Fruit fly (Drosophila melanogaster) whole organism, pupa: Measurements from ENCODE around the gene Pnn.

Source experiments
- CG10348 ChIP-seq: fragments of 200-800 bp; sonication (Bioruptor generic); IDR thresholded peaks from 2 replicates; pipeline ENCODE4 v1.3.6; 2022; ENCODE audit warnings: missing biosample characterization, missing genetic modification characterization
- CG12605 ChIP-seq: fragments of 200-800 bp; sonication (Bioruptor generic); IDR thresholded peaks from 2 replicates; pipeline ENCODE4 v1.3.6; 2022; ENCODE audit warnings: missing biosample characterization, missing genetic modification characterization
- CG13204 ChIP-seq: fragments of 200-800 bp; sonication (Bioruptor generic); optimal IDR thresholded peaks from 2 replicates; lab custom pipeline; 2018; ENCODE audit warnings: missing biosample characterization, mild to moderate bottlenecking, missing genetic modification characterization, moderate library complexity
- CG14655 ChIP-seq: fragments of 200-800 bp; sonication (Bioruptor generic); optimal IDR thresholded peaks from 3 replicates; lab custom pipeline; 2017; ENCODE audit warnings: mild to moderate bottlenecking, missing biosample characterization, missing genetic modification reagents, missing genetic modification characterization
- CG15710 ChIP-seq: fragments of 200-800 bp; sonication (Bioruptor generic); optimal IDR thresholded peaks from 2 replicates; lab custom pipeline; 2018; ENCODE audit warnings: missing biosample characterization, mild to moderate bottlenecking, missing genetic modification characterization, moderate library complexity
- CG17806 ChIP-seq: fragments of 200-800 bp; sonication (Bioruptor generic); optimal IDR thresholded peaks from 2 replicates; lab custom pipeline; 2018; ENCODE audit warnings: missing biosample characterization, mild to moderate bottlenecking, missing genetic modification characterization, moderate library complexity
- CG32121 ChIP-seq: fragments of 200-800 bp; sonication (Bioruptor generic); IDR thresholded peaks from 2 replicates; pipeline ENCODE4 v1.3.6; 2022; ENCODE audit warnings: missing biosample characterization, missing genetic modification characterization
- CG34367 ChIP-seq: fragments of 200-800 bp; sonication (Bioruptor generic); optimal IDR thresholded peaks from 2 replicates; lab custom pipeline; 2018; ENCODE audit warnings: missing biosample characterization, mild to moderate bottlenecking, missing genetic modification characterization
- CG4496 ChIP-seq: fragments of 200-800 bp; sonication (Bioruptor generic); IDR thresholded peaks from 3 replicates; pipeline ENCODE4 v1.3.6; 2022; ENCODE audit warnings: missing biosample characterization, missing genetic modification characterization
- CG8159 ChIP-seq: fragments of 200-800 bp; sonication (Bioruptor generic); optimal IDR thresholded peaks from 3 replicates; lab custom pipeline; 2018; ENCODE audit warnings: missing biosample characterization, mild to moderate bottlenecking, missing genetic modification characterization, moderate library complexity
- CG8301 ChIP-seq: fragments of 200-800 bp; sonication (Bioruptor generic); optimal IDR thresholded peaks from 2 replicates; lab custom pipeline; 2018; ENCODE audit warnings: missing biosample characterization, mild to moderate bottlenecking, missing genetic modification characterization
- CG9948 ChIP-seq: fragments of 200-800 bp; sonication (Bioruptor generic); optimal IDR thresholded peaks from 2 replicates; lab custom pipeline; 2018; ENCODE audit warnings: missing biosample characterization, mild to moderate bottlenecking, missing genetic modification characterization, moderate library complexity
- D1 ChIP-seq: fragments of 200-800 bp; sonication (Bioruptor generic); optimal IDR thresholded peaks from 2 replicates; lab custom pipeline; 2018; ENCODE audit warnings: missing biosample characterization, mild to moderate bottlenecking, missing genetic modification characterization, moderate library complexity
- EcR ChIP-seq: fragments of 200-800 bp; sonication (Bioruptor generic); optimal IDR thresholded peaks from 3 replicates; lab custom pipeline; 2019; ENCODE audit warnings: missing biosample characterization, missing genetic modification characterization, mild to moderate bottlenecking, moderate library complexity, missing genetic modification reagents
- Ets98B ChIP-seq: fragments of 200-800 bp; sonication (Bioruptor generic); IDR thresholded peaks from 2 replicates; pipeline ENCODE4 v1.3.6; 2022; ENCODE audit warnings: missing biosample characterization, missing genetic modification characterization
- Pif1A ChIP-seq: fragments of 200-800 bp; sonication (Bioruptor generic); optimal IDR thresholded peaks from 3 replicates; lab custom pipeline; 2016; ENCODE audit warnings: missing biosample characterization, missing genetic modification characterization
- Pif1B ChIP-seq: fragments of 200-800 bp; sonication (Bioruptor generic); optimal IDR thresholded peaks from 3 replicates; lab custom pipeline; 2016; ENCODE audit warnings: missing biosample characterization, missing genetic modification characterization
- Snoo ChIP-seq: fragments of 200-800 bp; sonication (Bioruptor generic); optimal IDR thresholded peaks from 3 replicates; lab custom pipeline; 2017; ENCODE audit warnings: missing biosample characterization, mild to moderate bottlenecking, missing genetic modification characterization, inconsistent platforms
- fd96Ca ChIP-seq: fragments of 200-800 bp; sonication (Bioruptor generic); IDR thresholded peaks from 3 replicates; pipeline ENCODE4 v1.3.6; 2022; ENCODE audit warnings: missing biosample characterization, missing genetic modification characterization
- gl ChIP-seq: fragments of 200-800 bp; sonication (Bioruptor generic); optimal IDR thresholded peaks from 2 replicates; lab custom pipeline; 2018; ENCODE audit warnings: missing biosample characterization, mild to moderate bottlenecking, missing genetic modification characterization
- rn ChIP-seq: fragments of 200-800 bp; sonication (Bioruptor generic); IDR thresholded peaks from 2 replicates; pipeline ENCODE4 v1.3.6; 2022; ENCODE audit warnings: missing biosample characterization, missing genetic modification characterization

Pnn gene

DNA sequence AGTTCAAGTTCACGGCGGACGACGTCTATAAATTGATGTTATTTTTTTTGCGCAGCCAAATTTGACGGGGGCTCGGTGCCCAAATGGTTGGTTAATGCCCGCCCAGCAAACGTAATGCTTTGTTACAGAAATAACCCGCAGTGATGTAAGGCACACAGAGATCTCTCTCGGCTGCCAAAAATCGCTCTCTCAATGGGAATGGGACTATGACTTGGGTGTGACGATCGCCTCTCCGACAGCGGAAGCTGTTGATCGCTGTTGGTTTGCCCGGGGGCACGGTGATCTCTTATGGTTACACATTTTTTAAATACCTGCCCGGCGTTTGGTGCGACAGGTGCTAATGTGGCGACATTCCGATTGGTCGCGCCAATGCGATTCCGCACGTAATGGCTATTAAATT is 29.4 kb downstream of the Pnn start:
- TF ChIP-seq CG32121 (GFP tag; lab: Robert Waterston, UW): peak; percentile 46; the same call in 1 of the 2 replicates
- no peak for TF ChIP-seq fd96Ca (GFP tag; lab: Robert Waterston, UW)
- TF ChIP-seq, all 21 proteins: peak for 1

DNA sequence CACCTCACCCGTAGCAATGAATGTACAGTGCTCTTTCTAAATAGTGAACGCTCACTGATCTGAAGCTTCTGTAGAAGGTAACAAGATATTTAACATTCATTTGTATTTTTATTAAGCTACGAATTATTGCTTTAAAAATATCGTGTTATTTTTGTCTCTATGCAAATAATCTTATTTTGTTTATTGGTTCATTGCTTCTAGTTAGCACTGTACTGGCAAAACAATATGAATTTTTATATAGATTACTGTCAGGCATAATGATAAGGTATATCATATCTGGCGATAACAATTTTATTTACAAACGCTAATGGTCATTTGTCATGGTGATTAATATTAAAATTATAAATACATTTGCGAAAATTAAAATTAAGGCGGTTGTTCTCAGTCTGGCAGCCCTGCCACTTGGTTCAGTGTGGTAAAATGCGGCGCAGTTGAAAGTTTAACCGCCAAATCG is 30.8 kb downstream of the Pnn start, which contains the start of gene CG9471:
Gene CG9471 (minus strand): TSS at position 24 of the 454 bp plus-strand sequence.
- TF ChIP-seq CG14655 (GFP tag; lab: Kevin White, UChicago): no peak
- TF ChIP-seq fd96Ca (GFP tag; lab: Robert Waterston, UW): peak; percentile 42; the same call in 1 of the 3 replicates
- TF ChIP-seq CG34367 (tag; lab: Kevin White, UChicago): peak; percentile 89
- TF ChIP-seq CG32121 (GFP tag; lab: Robert Waterston, UW): peak; percentile 91
- no peak for TF ChIP-seq CG13204 (GFP tag; lab: Kevin White, UChicago)
- peak; percentile 91 for TF ChIP-seq CG15710 (tag; lab: Kevin White, UChicago)
- TF ChIP-seq CG10348 (GFP tag; lab: Robert Waterston, UW): peak; percentile 59
- peak; percentile 93 for TF ChIP-seq Pif1B (GFP tag; lab: Kevin White, UChicago)
- TF ChIP-seq D1 (tag; lab: Kevin White, UChicago): no peak
- TF ChIP-seq Snoo (tag; lab: Kevin White, UChicago): peak; percentile 92
- TF ChIP-seq CG17806 (tag; lab: Kevin White, UChicago): peak; percentile 93
- peak; percentile 94 for TF ChIP-seq CG12605 (GFP tag; lab: Robert Waterston, UW)
- TF ChIP-seq rn (GFP tag; lab: Robert Waterston, UW): peak; percentile 82
- TF ChIP-seq Pif1A: peak; percentile 95
- TF ChIP-seq CG4496: peak; percentile 97
- TF ChIP-seq Ets98B: peak; percentile 95
- peak; percentile 91 for TF ChIP-seq CG8301 (tag; lab: Kevin White, UChicago)
- TF ChIP-seq CG8159 (tag; lab: Kevin White, UChicago): peak; percentile 91
- peak; percentile 89 for TF ChIP-seq CG9948 (tag; lab: Kevin White, UChicago)
- peak; percentile 25 for TF ChIP-seq EcR (GFP tag; lab: Kevin White, UChicago)
- peak; percentile 77 for TF ChIP-seq gl

DNA sequence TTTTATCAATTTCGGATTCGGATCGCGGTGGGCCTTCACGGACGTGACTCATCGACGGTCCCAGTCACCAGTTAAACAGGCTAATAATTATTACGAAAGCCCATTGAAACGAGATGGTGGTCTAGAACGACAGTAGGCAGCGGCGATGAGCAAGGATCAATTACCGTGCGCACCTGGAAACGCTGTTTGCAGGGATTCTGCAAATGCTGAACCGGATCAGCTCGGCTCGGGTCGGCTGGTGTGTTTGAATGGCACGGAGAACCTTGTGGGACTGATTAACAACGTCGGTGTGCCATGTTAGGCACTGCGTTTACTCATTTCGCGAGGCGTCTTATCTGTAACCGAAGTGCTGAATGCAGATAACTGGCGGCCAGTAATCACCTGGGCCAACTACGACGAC is 33.4 kb downstream of the Pnn start, which contains the start of gene Whamy:
Gene Whamy (minus strand): TSS at position 273 of the 400 bp plus-strand sequence.
- TF ChIP-seq CG8301 (tag; lab: Kevin White, UChicago): no peak
- TF ChIP-seq gl: no peak
- TF ChIP-seq CG9948 (tag; lab: Kevin White, UChicago): no peak
- TF ChIP-seq CG17806 (tag; lab: Kevin White, UChicago): no peak
- TF ChIP-seq CG15710 (tag; lab: Kevin White, UChicago): no peak
- no peak for TF ChIP-seq CG10348 (GFP tag; lab: Robert Waterston, UW)
- no peak for TF ChIP-seq Pif1B (GFP tag; lab: Kevin White, UChicago)
- TF ChIP-seq rn (GFP tag; lab: Robert Waterston, UW): no peak
- TF ChIP-seq CG34367 (tag; lab: Kevin White, UChicago): no peak
- TF ChIP-seq CG13204 (GFP tag; lab: Kevin White, UChicago): no peak

DNA sequence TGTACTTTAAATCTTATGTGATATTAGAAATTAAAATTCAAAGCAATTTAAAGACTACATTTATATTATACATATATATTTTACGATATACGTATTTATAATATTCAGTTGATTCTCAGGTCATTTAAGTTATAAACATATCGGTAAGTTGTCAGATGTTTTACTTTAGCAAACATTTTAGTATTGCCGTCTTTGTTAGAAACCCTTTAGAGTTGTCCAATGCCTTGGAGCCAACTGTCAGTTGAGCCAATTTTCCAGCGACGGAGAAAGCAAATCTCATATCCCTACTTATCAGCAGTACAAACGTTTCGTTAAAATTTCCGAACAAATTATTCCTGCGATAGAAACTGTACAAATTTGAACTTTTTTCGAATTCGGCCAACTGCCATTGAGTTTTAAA is 34.1 kb downstream of the Pnn start, which contains the start of gene topi:
Gene topi (plus strand): TSS at position 301 of the 400 bp plus-strand sequence.
- TF ChIP-seq CG15710 (tag; lab: Kevin White, UChicago): no peak
- no peak for TF ChIP-seq CG13204 (GFP tag; lab: Kevin White, UChicago)
- TF ChIP-seq CG4496: no peak
- TF ChIP-seq Pif1A: no peak
- no peak for TF ChIP-seq rn (GFP tag; lab: Robert Waterston, UW)
- no peak for TF ChIP-seq CG14655 (GFP tag; lab: Kevin White, UChicago)

DNA sequence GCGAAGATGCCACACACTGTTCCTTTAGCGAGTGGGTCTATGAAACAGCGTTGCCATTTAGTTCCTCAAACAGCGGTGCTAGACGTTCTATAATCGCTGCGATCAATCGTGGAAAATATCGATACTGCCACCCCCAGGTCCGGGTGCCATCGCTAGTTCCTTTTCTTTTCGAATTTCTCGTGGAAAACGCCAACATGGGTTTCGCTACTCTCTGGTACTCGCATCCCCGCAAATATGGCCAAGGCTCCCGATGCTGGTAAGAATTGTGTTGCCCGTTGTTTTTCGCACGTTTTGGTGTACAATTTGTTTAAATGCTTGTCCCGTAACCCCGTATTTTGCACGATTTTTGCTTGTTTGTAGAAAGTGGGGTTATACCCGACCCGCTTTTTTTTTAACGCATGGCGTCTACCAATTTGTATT is 37.3 kb downstream of the Pnn start, which contains the start of gene RpS29:
Gene RpS29 (plus strand): TSS at position 102 of the 420 bp plus-strand sequence.
- TF ChIP-seq D1 (tag; lab: Kevin White, UChicago): no peak
- no peak for TF ChIP-seq Pif1A
- TF ChIP-seq CG8301 (tag; lab: Kevin White, UChicago): peak; percentile 16
- TF ChIP-seq CG8159 (tag; lab: Kevin White, UChicago): peak; percentile 41
- peak; percentile 78; the same call in 2 of the 3 replicates for TF ChIP-seq CG4496
- peak; percentile 54; the same call in 1 of the 3 replicates for TF ChIP-seq fd96Ca (GFP tag; lab: Robert Waterston, UW)
- peak; percentile 17 for TF ChIP-seq CG15710 (tag; lab: Kevin White, UChicago)
- TF ChIP-seq EcR (GFP tag; lab: Kevin White, UChicago): peak; percentile 22
- peak; percentile 17 for TF ChIP-seq gl
- peak; percentile 26; the same call in 1 of the 2 replicates for TF ChIP-seq CG32121 (GFP tag; lab: Robert Waterston, UW)
- TF ChIP-seq rn (GFP tag; lab: Robert Waterston, UW): peak; percentile 38; the same call in 1 of the 2 replicates
- peak; percentile 26; the same call in 1 of the 2 replicates for TF ChIP-seq CG12605 (GFP tag; lab: Robert Waterston, UW)
- no peak for TF ChIP-seq CG14655 (GFP tag; lab: Kevin White, UChicago)
- no peak for TF ChIP-seq CG17806 (tag; lab: Kevin White, UChicago)
- no peak for TF ChIP-seq CG10348 (GFP tag; lab: Robert Waterston, UW)
- no peak for TF ChIP-seq CG9948 (tag; lab: Kevin White, UChicago)
- TF ChIP-seq Pif1B (GFP tag; lab: Kevin White, UChicago): no peak
- no peak for TF ChIP-seq CG13204 (GFP tag; lab: Kevin White, UChicago)
- peak; percentile 57 for TF ChIP-seq Ets98B
- TF ChIP-seq CG34367 (tag; lab: Kevin White, UChicago): peak; percentile 30
- peak; percentile 64 for TF ChIP-seq Snoo (tag; lab: Kevin White, UChicago)
